Fruit fly (Drosophila melanogaster) whole organism: ENCODE measurements around the gene Cdc50.

ENCODE experiments used
- CG8478 ChIP-seq: fragments of >200 bp; optimal IDR thresholded peaks from 2 replicates; lab custom pipeline; 2018; ENCODE audit warnings: inconsistent platforms
- Dll ChIP-seq: fragments of >200 bp; optimal IDR thresholded peaks from 2 replicates; lab custom pipeline; 2017
- EcR ChIP-seq, 2 experiments: fragments of >200 bp; optimal IDR thresholded peaks; 2 replicates each; lab custom pipeline; 2017; ENCODE audit warnings: missing biosample characterization in 2 of 2, missing genetic modification characterization in 2 of 2, missing genetic modification reagents in 2 of 2
- pan ChIP-seq: fragments of >200 bp; optimal IDR thresholded peaks from 2 replicates; lab custom pipeline; 2017
- psq ChIP-seq: fragments of >200 bp; optimal IDR thresholded peaks from 2 replicates; lab custom pipeline; 2017
- usp ChIP-seq: fragments of >200 bp; optimal IDR thresholded peaks from 2 replicates; lab custom pipeline; 2017; ENCODE audit warnings: missing biosample characterization, missing genetic modification characterization, mixed read lengths

DNA sequence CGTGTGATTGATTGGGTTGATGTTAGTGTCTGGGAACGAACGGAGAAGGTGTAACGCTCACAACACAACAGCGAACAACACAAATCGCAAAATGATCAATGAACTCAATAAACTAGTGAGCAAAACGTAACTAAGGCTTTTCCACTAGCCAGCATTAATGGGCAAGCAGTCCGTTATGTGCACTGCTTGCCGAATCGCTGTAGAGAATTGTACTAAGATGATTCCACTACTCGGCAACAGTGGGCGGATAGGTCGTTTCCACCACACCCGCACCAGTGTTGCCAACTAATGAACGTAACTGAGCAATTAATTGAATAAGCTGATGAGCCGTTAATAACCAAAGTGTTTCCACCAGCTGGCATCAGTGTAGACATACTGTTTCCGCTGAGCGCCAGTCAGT is 43.4 kb upstream of the Cdc50 start:
- no peak for TF ChIP-seq psq (lab: Kevin White, UChicago)
- TF ChIP-seq CG8478 (lab: Kevin White, UChicago) = no peak
- no peak for TF ChIP-seq usp (GFP tag; lab: Kevin White, UChicago)
- no peak for TF ChIP-seq pan (lab: Kevin White, UChicago)
- no peak for TF ChIP-seq Dll (lab: Kevin White, UChicago)
- TF ChIP-seq EcR (GFP tag; optimal IDR thresholded peaks at IDR 0.05; lab: Kevin White, UChicago) = no peak
